Fruit fly (Drosophila melanogaster) whole organism: Measurements from ENCODE around the gene brv1.
"Not testable (repeated sequence)": the region's sequence is repeated elsewhere in the genome, so short reads cannot be mapped to it uniquely, and the experiment has no call there.

Experiments
- Dll ChIP-seq: fragments of >200 bp; optimal IDR thresholded peaks from 2 replicates; lab custom pipeline; 2017
- pan ChIP-seq: fragments of >200 bp; optimal IDR thresholded peaks from 2 replicates; lab custom pipeline; 2017
- psq ChIP-seq: fragments of >200 bp; optimal IDR thresholded peaks from 2 replicates; lab custom pipeline; 2017
- usp ChIP-seq: fragments of >200 bp; optimal IDR thresholded peaks from 2 replicates; lab custom pipeline; 2017; ENCODE audit warnings: missing biosample characterization, missing genetic modification characterization, mixed read lengths

- TF ChIP-seq psq (lab: Kevin White, UChicago); Dll (lab: Kevin White, UChicago); usp (GFP tag; lab: Kevin White, UChicago); pan (lab: Kevin White, UChicago): not testable (repeated sequence)
Measured at dm6 chr3L:19475478-19475877, 10.8 kb downstream of the brv1 start, which contains the start of the genes CG18294 and CG32213.
